Worm (Caenorhabditis elegans): ENCODE data around the gene T05H10.8.

ce11 chrII:8062334-8062791, 3.5 kb downstream of the T05H10.8 start, which contains the start of gene ufd-2:
- TF ChIP-seq fos-1 (tag; optimal IDR thresholded peaks at IDR 0.05) (no peak), elt-2 (tag; optimal IDR thresholded peaks at IDR 0.05) (peak; percentile 81)
